Worm (Caenorhabditis elegans): Measurements from ENCODE around the gene gcy-13.

gcy-13 gene

DNA sequence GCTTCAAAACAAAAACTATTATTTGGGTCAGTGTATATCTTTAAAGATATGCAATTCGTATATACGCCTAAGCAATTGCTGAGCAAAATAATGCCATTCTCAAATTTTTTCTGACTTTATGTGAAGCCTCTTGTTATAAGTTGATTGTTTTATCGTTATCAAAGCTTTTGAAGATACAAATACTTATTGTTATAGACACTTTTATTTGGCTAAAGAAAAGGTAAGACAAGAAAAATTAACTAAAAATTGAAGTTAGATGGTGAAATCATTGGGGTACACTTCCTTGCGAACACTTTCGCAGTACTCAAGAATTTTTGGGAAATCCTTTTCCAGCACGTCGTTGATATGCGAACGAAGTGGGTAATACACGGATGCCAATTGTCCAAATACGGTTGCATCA, 43.0 kb upstream of the gcy-13 start:
- TF ChIP-seq alr-1 (tag; optimal IDR thresholded peaks at IDR 0.05; ENCODE audit: borderline replicate concordance) = no peak
- no peak for TF ChIP-seq efl-1 (optimal IDR thresholded peaks at IDR 0.05)
- peak in 1 of 2 experiments; percentile 87 for TF ChIP-seq efl-1 (GFP tag; optimal IDR thresholded peaks at IDR 0.05 in 1 of 2)

DNA sequence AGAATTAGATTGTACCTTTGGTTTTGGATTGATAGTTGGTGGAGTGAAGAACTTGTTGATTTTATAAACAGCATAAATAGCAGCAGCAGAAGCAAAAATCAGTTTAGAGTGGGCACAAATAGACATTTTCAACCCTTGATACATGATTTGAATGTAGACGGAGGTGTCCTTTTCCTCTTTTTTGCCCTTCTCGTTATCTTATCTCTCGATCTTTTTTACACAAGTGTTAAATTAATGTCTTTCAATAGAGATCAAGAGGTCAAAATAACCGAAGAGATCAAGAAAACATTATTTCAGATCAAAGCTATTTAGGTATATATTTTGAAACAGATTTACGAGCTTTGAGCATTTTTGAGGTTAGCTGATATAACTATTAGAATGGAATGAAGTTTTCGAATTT, 42.6 kb upstream of the gcy-13 start, which contains the start of gene cdr-7:
cdr-7 (minus strand) TSS at position 205 of the 400 bp plus-strand sequence.
- TF ChIP-seq elt-3 (tag; optimal IDR thresholded peaks at IDR 0.05) (peak in 3 of 6 experiments; percentile 7 to 80 (median 67)), ceh-88 (GFP tag; IDR thresholded peaks at IDR 0.05) (no peak), ceh-8 (GFP tag; optimal IDR thresholded peaks at IDR 0.05) (no peak), zag-1 (tag; optimal IDR thresholded peaks at IDR 0.05) (no peak), lin-14 (GFP tag; optimal IDR thresholded peaks at IDR 0.05) (peak; percentile 41), jun-1 (tag; optimal IDR thresholded peaks at IDR 0.05) (no peak), lin-35 (GFP tag; optimal IDR thresholded peaks at IDR 0.05) (no peak), ztf-4 (tag; optimal IDR thresholded peaks at IDR 0.05) (no peak), swsn-7 (tag; optimal IDR thresholded peaks at IDR 0.05) (no peak), nhr-19 (GFP tag; conservative IDR thresholded peaks at IDR 0.05) (no peak), pag-3 (tag; optimal IDR thresholded peaks at IDR 0.05; ENCODE audit: borderline replicate concordance, insufficient read depth) (no peak), mdl-1 (tag; optimal IDR thresholded peaks at IDR 0.05) (no peak), snu-23 (GFP tag; optimal IDR thresholded peaks at IDR 0.05) (no peak), aha-1 (tag; optimal IDR thresholded peaks at IDR 0.05) (no peak), nhr-20 (tag; optimal IDR thresholded peaks at IDR 0.05) (peak; percentile 0), xbp-1 (tag; optimal IDR thresholded peaks at IDR 0.05) (no peak), nhr-237 (tag; optimal IDR thresholded peaks at IDR 0.05) (no peak), blmp-1 (tag; optimal IDR thresholded peaks at IDR 0.05) (no peak), lin-13 (GFP tag; optimal IDR thresholded peaks at IDR 0.05) (no peak), nhr-85 (tag) (peak; percentile 86), egl-27 (tag; optimal IDR thresholded peaks at IDR 0.05) (no peak), snpc-4 (tag; optimal IDR thresholded peaks at IDR 0.05) (no peak), nhr-47 (tag; optimal IDR thresholded peaks at IDR 0.05) (no peak), skn-1 (tag; optimal IDR thresholded peaks at IDR 0.05) (no peak), sptf-1 (tag; optimal IDR thresholded peaks at IDR 0.05) (no peak), elt-2 (tag; optimal IDR thresholded peaks at IDR 0.05) (no peak), Y116A8C.19 (tag; optimal IDR thresholded peaks at IDR 0.05; ENCODE audit: borderline replicate concordance) (no peak), fos-1 (tag; optimal IDR thresholded peaks at IDR 0.05) (no peak), nhr-71 (tag; optimal IDR thresholded peaks at IDR 0.05) (no peak), hpl-2 (GFP tag; optimal IDR thresholded peaks at IDR 0.05) (no peak)

DNA sequence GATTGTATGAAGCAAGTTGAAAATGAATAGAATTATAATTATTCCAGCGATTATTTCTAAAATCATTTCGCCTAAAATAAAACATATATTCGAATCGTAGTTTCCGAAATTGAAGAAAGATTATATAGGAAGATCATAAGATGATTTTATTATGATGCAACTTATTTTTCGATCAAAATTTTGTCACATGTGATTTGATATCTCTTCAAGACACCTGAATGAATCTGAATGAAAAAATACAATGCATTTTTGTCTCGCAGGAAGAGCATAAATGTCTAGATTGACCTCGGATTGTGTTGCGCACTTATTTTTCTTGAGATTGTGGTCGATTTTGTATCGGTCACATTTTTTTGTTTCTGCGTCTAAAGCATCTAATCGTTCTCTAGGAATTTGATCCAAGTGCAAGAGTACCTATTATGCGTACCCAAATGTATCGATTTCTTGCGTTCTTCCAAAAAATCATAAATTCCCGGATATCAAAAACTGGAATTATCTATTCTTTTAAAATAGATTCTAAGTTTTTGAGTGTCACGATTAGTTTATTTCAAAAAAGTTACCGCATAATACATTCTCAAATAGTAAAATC, 41.2 kb upstream of the gcy-13 start, which contains the start of gene hrg-2:
hrg-2 (minus strand) TSS at position 98 of the 586 bp plus-strand sequence.
- no peak for TF ChIP-seq aha-1 (tag; optimal IDR thresholded peaks at IDR 0.05)
- no peak for TF ChIP-seq nhr-237 (tag; optimal IDR thresholded peaks at IDR 0.05)
- peak; percentile 57 for TF ChIP-seq nhr-71 (tag; optimal IDR thresholded peaks at IDR 0.05)
- TF ChIP-seq zag-1 (tag; optimal IDR thresholded peaks at IDR 0.05) = no peak
- peak; percentile 6 for TF ChIP-seq tbx-2 (tag; optimal IDR thresholded peaks at IDR 0.05)
- TF ChIP-seq nhr-90 (tag; optimal IDR thresholded peaks at IDR 0.05; ENCODE audit: poor library complexity) = peak; percentile 34
- peak; percentile 26 for TF ChIP-seq lin-14 (GFP tag; optimal IDR thresholded peaks at IDR 0.05)
- TF ChIP-seq nhr-85 (tag) = peak; percentile 69
- peak; percentile 61 for TF ChIP-seq nhr-20 (tag; optimal IDR thresholded peaks at IDR 0.05)
- peak; percentile 17 for TF ChIP-seq snu-23 (GFP tag; optimal IDR thresholded peaks at IDR 0.05)

DNA sequence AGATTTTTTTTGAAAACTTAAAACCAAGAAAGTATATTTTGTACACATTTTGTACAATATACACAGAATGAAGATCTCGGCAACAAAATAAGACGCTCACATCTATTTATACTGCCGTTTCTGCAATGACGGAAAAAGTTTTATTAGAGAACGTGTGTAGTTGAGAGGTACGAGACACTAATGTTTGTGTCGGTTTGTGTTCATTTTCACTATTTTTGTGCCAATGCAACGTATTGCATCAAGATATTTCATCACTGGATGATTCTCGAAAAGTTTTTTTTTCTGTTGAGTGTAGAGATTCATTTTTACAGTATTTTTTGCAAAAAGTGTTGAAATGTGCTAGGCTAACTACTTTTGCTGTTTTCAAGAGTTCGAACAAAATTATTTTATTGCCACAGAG, 39.7 kb upstream of the gcy-13 start:
- TF ChIP-seq blmp-1 (tag; optimal IDR thresholded peaks at IDR 0.05) (peak; percentile 48), elt-3 (tag; optimal IDR thresholded peaks at IDR 0.05) (peak in 1 of 6 experiments; percentile 0), C34B4.2 (tag; optimal IDR thresholded peaks at IDR 0.05) (no peak), xbp-1 (tag; optimal IDR thresholded peaks at IDR 0.05) (peak; percentile 62), ceh-90 (tag; optimal IDR thresholded peaks at IDR 0.05) (no peak), lin-35 (GFP tag; optimal IDR thresholded peaks at IDR 0.05) (peak in 1 of 2 experiments; percentile 3), lin-14 (GFP tag; optimal IDR thresholded peaks at IDR 0.05) (peak; percentile 72), nhr-85 (tag) (peak; percentile 66), lin-15B (tag; optimal IDR thresholded peaks at IDR 0.05) (no peak), unc-30 (tag; optimal IDR thresholded peaks at IDR 0.05) (no peak), snu-23 (GFP tag; optimal IDR thresholded peaks at IDR 0.05) (peak; percentile 37), nhr-20 (tag; optimal IDR thresholded peaks at IDR 0.05) (peak; percentile 45), ceh-82 (tag; optimal IDR thresholded peaks at IDR 0.05) (peak in 1 of 3 experiments; percentile 12), nhr-71 (tag; optimal IDR thresholded peaks at IDR 0.05) (peak; percentile 17), alr-1 (tag; optimal IDR thresholded peaks at IDR 0.05; ENCODE audit: borderline replicate concordance) (no peak), nhr-28 (tag; optimal IDR thresholded peaks at IDR 0.05) (peak; percentile 17), skn-1 (tag; optimal IDR thresholded peaks at IDR 0.05) (peak; percentile 85), grh-1 (GFP tag; IDR thresholded peaks at IDR 0.05) (no peak), efl-1 (optimal IDR thresholded peaks at IDR 0.05) (peak in 1 of 2 experiments; percentile 34), efl-1 (GFP tag; optimal IDR thresholded peaks at IDR 0.05 in 1 of 2) (no peak)

All from whole organism, L1 larva.